Worm (Caenorhabditis elegans) whole organism, L2 larva: ENCODE measurements around the gene F09E5.11.

Source experiments
- C34F6.9 ChIP-seq: fragments of 150-350 bp; optimal IDR thresholded peaks from 2 replicates; lab custom pipeline; 2014; ENCODE audit warnings: missing biosample characterization, missing genetic modification characterization
- F13H6.1 ChIP-seq: sonication (generic microtip); optimal IDR thresholded peaks from 2 replicates; lab custom pipeline; 2016; ENCODE audit warnings: missing genetic modification characterization, missing compliant biosample characterization
- R02D3.7 ChIP-seq: fragments of 150-350 bp; optimal IDR thresholded peaks from 2 replicates; lab custom pipeline; 2014; ENCODE audit warnings: missing biosample characterization, missing genetic modification characterization
- Y55F3AM.14 ChIP-seq: fragments of 200-800 bp; sonication (Bioruptor generic); optimal IDR thresholded peaks from 2 replicates; lab custom pipeline; 2018; ENCODE audit warnings: mild to moderate bottlenecking, missing genetic modification characterization, missing compliant biosample characterization
- ZK546.5 ChIP-seq: sonication (generic microtip); optimal IDR thresholded peaks from 2 replicates; lab custom pipeline; 2017; ENCODE audit warnings: missing biosample characterization, missing genetic modification characterization
- alr-1 ChIP-seq: fragments of 150-350 bp; optimal IDR thresholded peaks from 2 replicates; lab custom pipeline; 2014; ENCODE audit warnings: missing biosample characterization, missing genetic modification characterization
- aly-2 ChIP-seq: fragments of 150-350 bp; optimal IDR thresholded peaks from 2 replicates; lab custom pipeline; 2014; ENCODE audit warnings: missing biosample characterization, missing genetic modification characterization
- ama-1 ChIP-seq: fragments of 150-350 bp; optimal IDR thresholded peaks from 2 replicates; lab custom pipeline; 2018; ENCODE audit warnings: inconsistent platforms
- blmp-1 ChIP-seq: sonication (generic microtip); optimal IDR thresholded peaks from 2 replicates; lab custom pipeline; 2017; ENCODE audit warnings: missing genetic modification characterization, mild to moderate bottlenecking, missing compliant biosample characterization, antibody characterized with exemption, moderate library complexity; ENCODE audit not compliant: insufficient read depth
- ceh-16 ChIP-seq: fragments of 150-350 bp; optimal IDR thresholded peaks from 2 replicates; lab custom pipeline; 2014; ENCODE audit warnings: missing biosample characterization, missing genetic modification characterization
- ceh-82 ChIP-seq: fragments of 150-350 bp; optimal IDR thresholded peaks from 2 replicates; lab custom pipeline; 2014; ENCODE audit warnings: missing biosample characterization, missing genetic modification characterization
- crh-2 ChIP-seq: sonication (generic microtip); optimal IDR thresholded peaks from 2 replicates; lab custom pipeline; 2017; ENCODE audit warnings: missing biosample characterization, missing genetic modification characterization
- dmd-4 ChIP-seq: sonication (generic microtip); optimal IDR thresholded peaks from 2 replicates; lab custom pipeline; 2017; ENCODE audit warnings: missing biosample characterization, missing genetic modification characterization
- egl-27 ChIP-seq: sonication (generic microtip); optimal IDR thresholded peaks from 3 replicates; lab custom pipeline; 2017; ENCODE audit warnings: missing biosample characterization, missing genetic modification reagents, missing genetic modification characterization
- elt-1 ChIP-seq: fragments of 150-350 bp; optimal IDR thresholded peaks from 2 replicates; lab custom pipeline; 2014; ENCODE audit warnings: missing biosample characterization, missing genetic modification characterization
- elt-3 ChIP-seq: sonication (generic microtip); optimal IDR thresholded peaks from 2 replicates; lab custom pipeline; 2017; ENCODE audit warnings: missing biosample characterization, missing genetic modification characterization
- fos-1 ChIP-seq: fragments of 150-350 bp; optimal IDR thresholded peaks from 2 replicates; lab custom pipeline; 2014; ENCODE audit warnings: missing biosample characterization, missing genetic modification characterization
- gmeb-1 ChIP-seq: fragments of 150-350 bp; optimal IDR thresholded peaks from 2 replicates; lab custom pipeline; 2014; ENCODE audit warnings: missing biosample characterization, missing genetic modification characterization
- lin-11 ChIP-seq: fragments of 150-350 bp; sonication (generic microtip); optimal IDR thresholded peaks from 2 replicates; lab custom pipeline; 2014; ENCODE audit warnings: missing biosample characterization, missing genetic modification characterization, inconsistent platforms, mixed read lengths
- lin-13 ChIP-seq: fragments of 150-350 bp; optimal IDR thresholded peaks from 2 replicates; lab custom pipeline; 2014; ENCODE audit warnings: missing biosample characterization, missing genetic modification reagents, missing genetic modification characterization
- lin-39 ChIP-seq: fragments of 150-350 bp; optimal IDR thresholded peaks from 2 replicates; lab custom pipeline; 2014; ENCODE audit warnings: missing biosample characterization, missing genetic modification reagents, missing genetic modification characterization
- lsy-2 ChIP-seq, 2 experiments: fragments of 150-350 bp in 1 of 2; sonication (generic microtip) in 1 of 2; optimal IDR thresholded peaks; 2 replicates each; lab custom pipeline; 2014 to 2017; ENCODE audit warnings: missing biosample characterization in 2 of 2, missing genetic modification characterization in 2 of 2
- mab-5 ChIP-seq: fragments of 150-350 bp; optimal IDR thresholded peaks from 2 replicates; lab custom pipeline; 2014; ENCODE audit warnings: missing biosample characterization, missing genetic modification characterization
- mbf-1 ChIP-seq: sonication (generic microtip); optimal IDR thresholded peaks from 2 replicates; lab custom pipeline; 2017; ENCODE audit warnings: missing biosample characterization, missing genetic modification characterization
- mdl-1 ChIP-seq, 2 experiments: fragments of 150-350 bp in 1 of 2; sonication (generic microtip) in 1 of 2; optimal IDR thresholded peaks; 2 replicates each; lab custom pipeline; 2017; ENCODE audit warnings: missing biosample characterization in 2 of 2, missing genetic modification characterization in 2 of 2
- nhr-10 ChIP-seq: sonication (generic microtip); optimal IDR thresholded peaks from 2 replicates; lab custom pipeline; 2017; ENCODE audit warnings: missing biosample characterization, missing genetic modification characterization
- nhr-11 ChIP-seq: fragments of 150-350 bp; optimal IDR thresholded peaks from 2 replicates; lab custom pipeline; 2014; ENCODE audit warnings: missing biosample characterization, missing genetic modification characterization
- nhr-12 ChIP-seq: fragments of 150-350 bp; optimal IDR thresholded peaks from 2 replicates; lab custom pipeline; 2014; ENCODE audit warnings: missing biosample characterization, missing genetic modification characterization
- nhr-129 ChIP-seq: fragments of 150-350 bp; optimal IDR thresholded peaks from 2 replicates; lab custom pipeline; 2014; ENCODE audit warnings: missing biosample characterization, missing genetic modification characterization
- nhr-21 ChIP-seq: fragments of 150-350 bp; optimal IDR thresholded peaks from 2 replicates; lab custom pipeline; 2014; ENCODE audit warnings: missing biosample characterization, missing genetic modification characterization
- nhr-23 ChIP-seq: fragments of 150-350 bp; optimal IDR thresholded peaks from 2 replicates; lab custom pipeline; 2014; ENCODE audit warnings: missing biosample characterization, missing genetic modification reagents, missing genetic modification characterization
- nhr-237 ChIP-seq: fragments of 150-350 bp; optimal IDR thresholded peaks from 2 replicates; lab custom pipeline; 2014; ENCODE audit warnings: missing biosample characterization, missing genetic modification characterization
- nhr-25 ChIP-seq: fragments of 150-350 bp; sonication (generic microtip); optimal IDR thresholded peaks from 3 replicates; lab custom pipeline; 2014; ENCODE audit warnings: missing biosample characterization, missing genetic modification characterization
- nhr-6 ChIP-seq: fragments of 150-350 bp; optimal IDR thresholded peaks from 2 replicates; lab custom pipeline; 2014; ENCODE audit warnings: missing biosample characterization, missing genetic modification characterization
- nhr-77 ChIP-seq: fragments of 150-350 bp; optimal IDR thresholded peaks from 2 replicates; lab custom pipeline; 2014; ENCODE audit warnings: missing biosample characterization, missing genetic modification characterization
- peb-1 ChIP-seq: fragments of 150-350 bp; optimal IDR thresholded peaks from 2 replicates; lab custom pipeline; 2014; ENCODE audit warnings: missing biosample characterization, missing genetic modification characterization
- sem-4 ChIP-seq: fragments of 150-350 bp; optimal IDR thresholded peaks from 2 replicates; lab custom pipeline; 2014; ENCODE audit warnings: missing biosample characterization, missing genetic modification reagents, missing genetic modification characterization
- skn-1 ChIP-seq: sonication (generic microtip); optimal IDR thresholded peaks from 2 replicates; lab custom pipeline; 2017; ENCODE audit warnings: missing biosample characterization, missing genetic modification characterization
- sma-3 ChIP-seq: sonication (generic microtip); optimal IDR thresholded peaks from 2 replicates; lab custom pipeline; 2016; ENCODE audit warnings: missing genetic modification reagents, missing genetic modification characterization, missing compliant biosample characterization
- sma-9 ChIP-seq, 2 experiments: fragments of 150-350 bp in 1 of 2; sonication (generic microtip) in 1 of 2; optimal IDR thresholded peaks; 2 replicates each; lab custom pipeline; 2014 to 2016; ENCODE audit warnings: missing genetic modification characterization in 2 of 2, mild to moderate bottlenecking in 1 of 2, missing biosample characterization in 1 of 2, missing compliant biosample characterization in 1 of 2, missing genetic modification reagents in 1 of 2, moderate library complexity in 1 of 2
- snpc-4 ChIP-seq: fragments of 150-350 bp; optimal IDR thresholded peaks from 2 replicates; lab custom pipeline; 2014; ENCODE audit warnings: missing biosample characterization, missing genetic modification characterization
- unc-39 ChIP-seq: fragments of 150-350 bp; optimal IDR thresholded peaks from 2 replicates; lab custom pipeline; 2014; ENCODE audit warnings: missing biosample characterization, missing genetic modification characterization
- unc-55 ChIP-seq: fragments of 150-350 bp; sonication (generic microtip); optimal IDR thresholded peaks from 3 replicates; lab custom pipeline; 2014; ENCODE audit warnings: missing biosample characterization, missing genetic modification reagents, missing genetic modification characterization
- unc-62 ChIP-seq: fragments of 150-350 bp; optimal IDR thresholded peaks from 2 replicates; lab custom pipeline; 2014; ENCODE audit warnings: missing biosample characterization, missing genetic modification reagents, missing genetic modification characterization
- zag-1 ChIP-seq: fragments of 150-350 bp; optimal IDR thresholded peaks from 2 replicates; lab custom pipeline; 2014; ENCODE audit warnings: missing biosample characterization, missing genetic modification characterization
- ztf-1 ChIP-seq: fragments of 200-800 bp; sonication (Bioruptor generic); conservative IDR thresholded peaks from 2 replicates; pipeline ENCODE4 v1.3.6; 2022; ENCODE audit warnings: missing genetic modification characterization, missing compliant biosample characterization
- ztf-11 ChIP-seq: sonication (generic microtip); optimal IDR thresholded peaks from 2 replicates; lab custom pipeline; 2017; ENCODE audit warnings: missing biosample characterization, missing genetic modification characterization
- ztf-4 ChIP-seq: fragments of 150-350 bp; optimal IDR thresholded peaks from 2 replicates; lab custom pipeline; 2014; ENCODE audit warnings: missing biosample characterization, missing genetic modification characterization

The F09E5.11 gene

DNA sequence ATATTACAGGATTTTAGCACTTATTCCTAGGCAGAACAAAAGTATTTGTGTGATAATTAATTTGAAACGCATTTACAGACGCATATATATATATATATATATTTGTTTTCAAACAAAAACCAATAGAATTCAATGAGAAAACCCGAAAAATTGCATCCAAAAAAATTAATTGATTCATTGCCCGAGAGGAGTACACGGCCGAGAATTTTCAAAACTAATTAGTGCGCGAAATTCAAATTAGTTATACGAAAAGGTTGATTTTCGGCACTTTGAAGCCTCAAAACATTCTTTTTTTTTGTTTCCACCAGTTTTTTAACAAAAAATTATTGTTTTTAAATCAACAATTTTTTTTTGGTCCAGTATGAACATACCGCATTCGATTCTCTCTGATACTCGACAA is 33.5 kb upstream of the F09E5.11 start:
- TF ChIP-seq sma-9 (GFP tag; optimal IDR thresholded peaks at IDR 0.05; lab: Kevin White, UChicago) (no peak), sma-9 (tag; optimal IDR thresholded peaks at IDR 0.05; lab: Kevin White, UChicago) (no peak)
- TF ChIP-seq, all 48 proteins: peak for 0

DNA sequence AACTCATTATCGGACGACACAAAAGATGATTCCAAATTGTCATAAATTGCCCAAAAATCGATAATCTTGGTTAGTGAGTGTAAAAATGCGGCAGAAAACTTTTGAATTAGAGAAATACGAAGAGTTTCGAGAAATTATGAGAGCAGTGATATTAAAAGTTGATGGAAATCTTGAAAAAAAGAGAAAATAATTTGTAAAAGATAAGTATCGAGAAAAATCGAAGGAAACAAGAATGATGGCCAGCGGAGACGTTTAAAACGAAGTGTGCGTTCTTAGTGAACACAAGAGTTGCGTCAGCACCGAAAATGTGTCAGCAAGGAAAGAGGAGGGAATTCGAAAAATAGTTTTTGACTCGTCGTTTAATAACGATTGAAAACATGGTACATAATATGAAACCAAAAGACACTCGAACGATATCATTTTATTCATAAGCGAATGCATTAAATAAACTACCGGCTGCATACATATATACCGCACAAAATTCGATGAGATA is 31.9 kb upstream of the F09E5.11 start, which contains the start of gene ndx-6:
TSS of gene ndx-6 (minus strand) at position 51 of the 493 bp plus-strand sequence.
- TF ChIP-seq unc-62 (GFP tag; lab: Kevin White, UChicago), result no peak
- no peak for TF ChIP-seq nhr-23 (tag; lab: Kevin White, UChicago)
- TF ChIP-seq nhr-237, result no peak
- peak; percentile 90 for TF ChIP-seq crh-2 (tag; lab: Kevin White, UChicago)
- TF ChIP-seq alr-1 (tag; lab: Kevin White, UChicago), result no peak
- TF ChIP-seq aly-2 (tag; lab: Kevin White, UChicago), result no peak
- peak; percentile 95 for TF ChIP-seq unc-55 (GFP tag; lab: Kevin White, UChicago)
- TF ChIP-seq nhr-21, result peak; percentile 70
- TF ChIP-seq ztf-1 (GFP tag; lab: Robert Waterston, UW), result no peak
- peak; percentile 83 for TF ChIP-seq lin-13 (GFP tag; lab: Kevin White, UChicago)
- TF ChIP-seq nhr-10, result no peak
- TF ChIP-seq sma-3 (GFP tag; lab: Kevin White, UChicago), result peak; percentile 88
- peak; percentile 87 for TF ChIP-seq sma-9 (GFP tag; optimal IDR thresholded peaks at IDR 0.05; lab: Kevin White, UChicago)
- no peak for TF ChIP-seq sma-9 (tag; optimal IDR thresholded peaks at IDR 0.05; lab: Kevin White, UChicago)
- peak; percentile 79 to 93 for TF ChIP-seq lsy-2 (tag; optimal IDR thresholded peaks at IDR 0.05; lab: Kevin White, UChicago)
- TF ChIP-seq zag-1, result peak; percentile 35
- TF ChIP-seq gmeb-1, result peak; percentile 98
- peak; percentile 81 for TF ChIP-seq F13H6.1 (tag; lab: Kevin White, UChicago)
- peak; percentile 40 for TF ChIP-seq R02D3.7 (tag; lab: Kevin White, UChicago)
- TF ChIP-seq elt-1, result no peak
- TF ChIP-seq mbf-1 (tag; lab: Kevin White, UChicago), result no peak
- TF ChIP-seq blmp-1 (tag; lab: Kevin White, UChicago), result peak; percentile 56
- TF ChIP-seq dmd-4, result no peak
- peak; percentile 68 for TF ChIP-seq ceh-16 (tag; lab: Kevin White, UChicago)
- TF ChIP-seq lin-39 (tag; lab: Kevin White, UChicago), result no peak
- no peak for TF ChIP-seq ceh-82 (tag; lab: Kevin White, UChicago)
- peak; percentile 79 for TF ChIP-seq nhr-6 (tag; lab: Kevin White, UChicago)
- peak; percentile 45 for TF ChIP-seq lin-11
- TF ChIP-seq mdl-1 (tag; optimal IDR thresholded peaks at IDR 0.05; lab: Kevin White, UChicago), result no peak
- TF ChIP-seq skn-1 (tag; lab: Kevin White, UChicago), result peak; percentile 37
- peak; percentile 80 for TF ChIP-seq snpc-4 (tag; lab: Kevin White, UChicago)
- TF ChIP-seq fos-1 (tag; lab: Kevin White, UChicago), result peak; percentile 85
- TF ChIP-seq ztf-11 (tag; lab: Kevin White, UChicago), result no peak
- TF ChIP-seq C34F6.9 (tag; lab: Kevin White, UChicago), result peak; percentile 88
- peak; percentile 36 for TF ChIP-seq egl-27 (tag; lab: Kevin White, UChicago)
- no peak for TF ChIP-seq unc-39 (tag; lab: Kevin White, UChicago)
- TF ChIP-seq nhr-77 (tag; lab: Kevin White, UChicago), result peak; percentile 74
- TF ChIP-seq nhr-11, result no peak
- TF ChIP-seq sem-4 (tag; lab: Kevin White, UChicago), result peak; percentile 60
- TF ChIP-seq ztf-4, result peak; percentile 73
- no peak for TF ChIP-seq elt-3 (tag; lab: Kevin White, UChicago)
- peak; percentile 62 for TF ChIP-seq ama-1 (lab: Kevin White, UChicago)
- TF ChIP-seq nhr-25 (tag; lab: Kevin White, UChicago), result peak; percentile 85
- TF ChIP-seq peb-1 (tag; lab: Kevin White, UChicago), result no peak
- no peak for TF ChIP-seq ZK546.5
- TF ChIP-seq nhr-129 (tag; lab: Kevin White, UChicago), result peak; percentile 92
- no peak for TF ChIP-seq Y55F3AM.14
- TF ChIP-seq nhr-12, result no peak
- TF ChIP-seq mab-5 (tag; lab: Kevin White, UChicago), result peak; percentile 84
